Worm (Caenorhabditis elegans): ENCODE results near the gene srg-28.

srg-28 gene

ce11 chrV:5349471-5349870 lies 14.8 kb downstream of the srg-28 start, which contains the start of gene T09D3.3:
T09D3.3 (minus strand) TSS chrV:5349571.
- TF ChIP-seq nhr-237 (tag; optimal IDR thresholded peaks at IDR 0.05), result no peak
- TF ChIP-seq unc-120 (tag; optimal IDR thresholded peaks at IDR 0.05; ENCODE audit: poor library complexity, severe bottlenecking), result no peak
- no peak for TF ChIP-seq sptf-1 (tag; optimal IDR thresholded peaks at IDR 0.05)
- no peak for TF ChIP-seq drap-1 (GFP tag; optimal IDR thresholded peaks at IDR 0.05)
- TF ChIP-seq lin-13 (tag; optimal IDR thresholded peaks at IDR 0.05), result no peak
- TF ChIP-seq mab-5 (tag; optimal IDR thresholded peaks at IDR 0.05), result no peak
- no peak for TF ChIP-seq nhr-12 (tag; optimal IDR thresholded peaks at IDR 0.05)
- TF ChIP-seq ces-1 (GFP tag; optimal IDR thresholded peaks at IDR 0.05), result no peak
- no peak for TF ChIP-seq lsy-2 (tag; optimal IDR thresholded peaks at IDR 0.05)

ce11 chrV:5351483-5351882 lies 16.8 kb downstream of the srg-28 start, which contains the start of gene srd-9:
srd-9 (plus strand) TSS chrV:5351783.
- TF ChIP-seq ces-1 (GFP tag; optimal IDR thresholded peaks at IDR 0.05) (no peak), ceh-43 (GFP tag; optimal IDR thresholded peaks at IDR 0.05) (no peak), sem-2 (GFP tag; optimal IDR thresholded peaks at IDR 0.05) (no peak), mls-2 (tag; optimal IDR thresholded peaks at IDR 0.05) (no peak), M03D4.4 (tag; optimal IDR thresholded peaks at IDR 0.05) (no peak), pha-4 (tag; optimal IDR thresholded peaks at IDR 0.05) (no peak), unc-39 (tag; optimal IDR thresholded peaks at IDR 0.05) (no peak), lin-13 (tag; optimal IDR thresholded peaks at IDR 0.05) (no peak), ham-2 (GFP tag; optimal IDR thresholded peaks at IDR 0.05) (no peak), bed-3 (GFP tag; optimal IDR thresholded peaks at IDR 0.05) (no peak), cnd-1 (tag; optimal IDR thresholded peaks at IDR 0.05) (no peak), nhr-12 (tag; optimal IDR thresholded peaks at IDR 0.05) (no peak), nhr-237 (tag; optimal IDR thresholded peaks at IDR 0.05) (no peak), lsy-2 (tag; optimal IDR thresholded peaks at IDR 0.05) (no peak), unc-62 (GFP tag; optimal IDR thresholded peaks at IDR 0.05) (no peak), sptf-1 (tag; optimal IDR thresholded peaks at IDR 0.05) (no peak), snpc-4 (tag; optimal IDR thresholded peaks at IDR 0.05) (no peak), zip-8 (tag; optimal IDR thresholded peaks at IDR 0.05) (no peak), ceh-83 (GFP tag; optimal IDR thresholded peaks at IDR 0.05) (no peak), blmp-1 (tag; optimal IDR thresholded peaks at IDR 0.05) (no peak)

- no peak for TF ChIP-seq unc-120 (tag; optimal IDR thresholded peaks at IDR 0.05; ENCODE audit: poor library complexity, severe bottlenecking)
- TF ChIP-seq elt-3 (tag; optimal IDR thresholded peaks at IDR 0.05), result no peak
- no peak for TF ChIP-seq lsy-2 (tag; optimal IDR thresholded peaks at IDR 0.05)
- no peak for TF ChIP-seq cnd-1 (tag; optimal IDR thresholded peaks at IDR 0.05)
- TF ChIP-seq ces-1 (GFP tag; optimal IDR thresholded peaks at IDR 0.05), result no peak
- no peak for TF ChIP-seq sem-2 (GFP tag; optimal IDR thresholded peaks at IDR 0.05)
- no peak for TF ChIP-seq M03D4.4 (tag; optimal IDR thresholded peaks at IDR 0.05)
- no peak for TF ChIP-seq ceh-43 (GFP tag; optimal IDR thresholded peaks at IDR 0.05)
- no peak for TF ChIP-seq sptf-1 (tag; optimal IDR thresholded peaks at IDR 0.05)
- TF ChIP-seq elt-1 (tag; optimal IDR thresholded peaks at IDR 0.05; ENCODE audit: borderline replicate concordance, insufficient read depth), result no peak
- no peak for TF ChIP-seq nhr-12 (tag; optimal IDR thresholded peaks at IDR 0.05)
- no peak for TF ChIP-seq mep-1 (tag; optimal IDR thresholded peaks at IDR 0.05)
- TF ChIP-seq snpc-4 (tag; optimal IDR thresholded peaks at IDR 0.05), result no peak
- TF ChIP-seq nhr-237 (tag; optimal IDR thresholded peaks at IDR 0.05), result no peak
- TF ChIP-seq mls-2 (tag; optimal IDR thresholded peaks at IDR 0.05), result no peak
- TF ChIP-seq ham-2 (GFP tag; optimal IDR thresholded peaks at IDR 0.05), result no peak
- TF ChIP-seq unc-62 (GFP tag; optimal IDR thresholded peaks at IDR 0.05), result no peak
- no peak for TF ChIP-seq nhr-76 (tag; optimal IDR thresholded peaks at IDR 0.05)
- TF ChIP-seq nhr-2 (tag; optimal IDR thresholded peaks at IDR 0.05), result no peak
These were observed 24.1 kb downstream of the srg-28 start, which contains the start of gene nhr-216 for ce11 chrV:5358772-5359171. nhr-216 (minus strand) TSS chrV:5358872.

ce11 chrV:5362220-5362619 lies 27.5 kb downstream of the srg-28 start:
- TF ChIP-seq lin-13 (tag; optimal IDR thresholded peaks at IDR 0.05) (no peak), nhr-237 (tag; optimal IDR thresholded peaks at IDR 0.05) (no peak), unc-120 (tag; optimal IDR thresholded peaks at IDR 0.05; ENCODE audit: poor library complexity, severe bottlenecking) (no peak), M03D4.4 (tag; optimal IDR thresholded peaks at IDR 0.05) (no peak), snpc-4 (tag; optimal IDR thresholded peaks at IDR 0.05) (no peak), mab-5 (tag; optimal IDR thresholded peaks at IDR 0.05) (no peak), mls-2 (tag; optimal IDR thresholded peaks at IDR 0.05) (no peak), nhr-12 (tag; optimal IDR thresholded peaks at IDR 0.05) (no peak), nhr-2 (tag; optimal IDR thresholded peaks at IDR 0.05) (no peak), tbx-8 (GFP tag; optimal IDR thresholded peaks at IDR 0.05) (no peak), blmp-1 (tag; optimal IDR thresholded peaks at IDR 0.05) (no peak), sem-2 (GFP tag; optimal IDR thresholded peaks at IDR 0.05) (no peak), elt-3 (tag; optimal IDR thresholded peaks at IDR 0.05) (no peak), flh-1 (GFP tag; optimal IDR thresholded peaks at IDR 0.05) (no peak), mep-1 (tag; optimal IDR thresholded peaks at IDR 0.05) (no peak), zip-8 (tag; optimal IDR thresholded peaks at IDR 0.05) (no peak), ceh-39 (tag; optimal IDR thresholded peaks at IDR 0.05) (no peak)

Measured in whole organism, mixed stage, embryonic.